Fruit fly (Drosophila melanogaster) whole organism, embryonic: Measurements from ENCODE around the gene CG14302.

Experiments
- ATbp ChIP-seq: fragments of 200-800 bp; sonication (Bioruptor generic); optimal IDR thresholded peaks from 2 replicates; lab custom pipeline; 2017; ENCODE audit warnings: missing biosample characterization, mild to moderate bottlenecking, missing genetic modification characterization, missing genetic modification reagents
- Adf1 ChIP-seq: fragments of 200-800 bp; sonication (Bioruptor generic); IDR thresholded peaks from 2 replicates; pipeline ENCODE4 v1.3.6; 2022; ENCODE audit warnings: missing biosample characterization, missing genetic modification characterization
- CG10366 ChIP-seq: fragments of 200-800 bp; sonication (Bioruptor generic); IDR thresholded peaks from 2 replicates; pipeline ENCODE4 v1.3.6; 2022; ENCODE audit warnings: missing biosample characterization, missing genetic modification characterization
- CG12104 ChIP-seq: fragments of 200-800 bp; sonication (Bioruptor generic); optimal IDR thresholded peaks from 3 replicates; lab custom pipeline; 2016; ENCODE audit warnings: missing biosample characterization, missing genetic modification characterization
- CG12391 ChIP-seq: fragments of 200-800 bp; sonication (Bioruptor generic); optimal IDR thresholded peaks from 3 replicates; lab custom pipeline; 2018; ENCODE audit warnings: missing biosample characterization, mild to moderate bottlenecking, missing genetic modification characterization, moderate library complexity
- CG12659 ChIP-seq: fragments of 200-800 bp; sonication (Bioruptor generic); optimal IDR thresholded peaks from 3 replicates; lab custom pipeline; 2017; ENCODE audit warnings: mild to moderate bottlenecking, missing biosample characterization, missing genetic modification reagents, missing genetic modification characterization
- CG12744 ChIP-seq: fragments of 200-800 bp; sonication (Bioruptor generic); optimal IDR thresholded peaks from 2 replicates; lab custom pipeline; 2016; ENCODE audit warnings: missing biosample characterization, missing genetic modification characterization
- CG15073 ChIP-seq: fragments of 200-800 bp; sonication (Bioruptor generic); optimal IDR thresholded peaks from 2 replicates; lab custom pipeline; 2016; ENCODE audit warnings: missing biosample characterization, missing genetic modification characterization
- CG1602 ChIP-seq: fragments of 200-800 bp; sonication (Bioruptor generic); optimal IDR thresholded peaks from 3 replicates; lab custom pipeline; 2016; ENCODE audit warnings: missing biosample characterization, missing genetic modification characterization
- CG17612 ChIP-seq: fragments of 200-800 bp; sonication (Bioruptor generic); IDR thresholded peaks from 2 replicates; pipeline ENCODE4 v1.3.6; 2022; ENCODE audit warnings: missing biosample characterization, missing genetic modification characterization
- CG18011 ChIP-seq: fragments of 200-800 bp; sonication (Bioruptor generic); optimal IDR thresholded peaks from 2 replicates; lab custom pipeline; 2017; ENCODE audit warnings: missing biosample characterization, missing genetic modification characterization, mild to moderate bottlenecking, moderate library complexity, missing genotype
- CG2199 ChIP-seq: fragments of 200-800 bp; sonication (Bioruptor generic); IDR thresholded peaks from 3 replicates; pipeline ENCODE4 v1.3.6; 2022; ENCODE audit warnings: missing biosample characterization, missing genetic modification characterization
- CG2889 ChIP-seq: fragments of 200-800 bp; sonication (Bioruptor generic); IDR thresholded peaks from 3 replicates; pipeline ENCODE4 v1.3.6; 2022; ENCODE audit warnings: missing biosample characterization, missing genetic modification characterization
- CG3995 ChIP-seq: fragments of 200-800 bp; sonication (Bioruptor generic); optimal IDR thresholded peaks from 3 replicates; lab custom pipeline; 2016; ENCODE audit warnings: missing biosample characterization, missing genetic modification characterization
- CG4282 ChIP-seq: fragments of 200-800 bp; sonication (Bioruptor generic); optimal IDR thresholded peaks from 2 replicates; lab custom pipeline; 2016; ENCODE audit warnings: missing biosample characterization, missing genetic modification characterization
- CG6854 ChIP-seq: fragments of 200-800 bp; sonication (Bioruptor generic); optimal IDR thresholded peaks from 3 replicates; lab custom pipeline; 2017; ENCODE audit warnings: missing biosample characterization, mild to moderate bottlenecking, missing genetic modification characterization
- CG8359 ChIP-seq: fragments of 200-800 bp; sonication (Bioruptor generic); optimal IDR thresholded peaks from 2 replicates; lab custom pipeline; 2017; ENCODE audit warnings: missing biosample characterization, mild to moderate bottlenecking, missing genetic modification characterization, borderline replicate concordance
- CG8388 ChIP-seq: fragments of 200-800 bp; sonication (Bioruptor generic); optimal IDR thresholded peaks from 2 replicates; lab custom pipeline; 2019; ENCODE audit warnings: missing biosample characterization, mild to moderate bottlenecking, missing genetic modification characterization, moderate library complexity
- CG9727 ChIP-seq: fragments of 200-800 bp; sonication (Bioruptor generic); optimal IDR thresholded peaks from 3 replicates; lab custom pipeline; 2017; ENCODE audit warnings: missing biosample characterization, mild to moderate bottlenecking, missing genetic modification characterization
- D19B ChIP-seq: fragments of 200-800 bp; sonication (Bioruptor generic); optimal IDR thresholded peaks from 2 replicates; lab custom pipeline; 2017; ENCODE audit warnings: missing biosample characterization, mild to moderate bottlenecking, missing genetic modification characterization
- GATAe ChIP-seq: fragments of 200-800 bp; sonication (Bioruptor generic); conservative IDR thresholded peaks from 2 replicates; pipeline ENCODE4 v1.3.6; 2022; ENCODE audit warnings: missing biosample characterization, missing genetic modification characterization
- Hey ChIP-seq: fragments of 200-800 bp; sonication (Bioruptor generic); optimal IDR thresholded peaks from 3 replicates; lab custom pipeline; 2018; ENCODE audit warnings: missing biosample characterization, mild to moderate bottlenecking, missing genetic modification characterization
- MBD-R2 ChIP-seq: fragments of 200-800 bp; sonication (Bioruptor generic); IDR thresholded peaks from 2 replicates; pipeline ENCODE4 v1.3.6; 2022; ENCODE audit warnings: missing biosample characterization, missing genetic modification characterization
- NC2α ChIP-seq: fragments of 200-800 bp; sonication (Bioruptor generic); optimal IDR thresholded peaks from 2 replicates; lab custom pipeline; 2016; ENCODE audit warnings: missing biosample characterization, missing genetic modification characterization
- az2 ChIP-seq: fragments of 200-800 bp; sonication (Bioruptor generic); optimal IDR thresholded peaks from 3 replicates; lab custom pipeline; 2016; ENCODE audit warnings: missing biosample characterization, missing genetic modification characterization
- bab2 ChIP-seq: fragments of 200-800 bp; sonication (Bioruptor generic); optimal IDR thresholded peaks from 2 replicates; lab custom pipeline; 2016; ENCODE audit warnings: missing biosample characterization, missing genetic modification characterization
- chn ChIP-seq: fragments of 200-800 bp; sonication (Bioruptor generic); optimal IDR thresholded peaks from 2 replicates; lab custom pipeline; 2016; ENCODE audit warnings: missing biosample characterization, missing genetic modification characterization
- dm ChIP-seq: fragments of 200-800 bp; sonication (Bioruptor generic); optimal IDR thresholded peaks from 3 replicates; lab custom pipeline; 2016; ENCODE audit warnings: missing biosample characterization, missing genetic modification characterization
- grn ChIP-seq: fragments of 200-800 bp; sonication (Bioruptor generic); optimal IDR thresholded peaks from 3 replicates; lab custom pipeline; 2017; ENCODE audit warnings: missing biosample characterization, missing genetic modification characterization
- nmo ChIP-seq: fragments of 200-800 bp; sonication (Bioruptor generic); optimal IDR thresholded peaks from 2 replicates; lab custom pipeline; 2018; ENCODE audit warnings: missing biosample characterization, mild to moderate bottlenecking, missing genetic modification characterization, moderate library complexity
- peb ChIP-seq: fragments of 200-800 bp; sonication (Bioruptor generic); IDR thresholded peaks from 2 replicates; pipeline ENCODE4 v1.3.6; 2022; ENCODE audit warnings: missing biosample characterization, missing genetic modification characterization
- pita ChIP-seq: fragments of 200-800 bp; sonication (Bioruptor generic); optimal IDR thresholded peaks from 2 replicates; lab custom pipeline; 2017; ENCODE audit warnings: missing biosample characterization, mild to moderate bottlenecking, missing genetic modification characterization
- pzg ChIP-seq: fragments of 200-800 bp; sonication (Bioruptor generic); optimal IDR thresholded peaks from 3 replicates; lab custom pipeline; 2018; ENCODE audit warnings: missing biosample characterization, mild to moderate bottlenecking, missing genetic modification characterization, moderate library complexity
- ranshi ChIP-seq: fragments of 200-800 bp; sonication (Bioruptor generic); IDR thresholded peaks from 2 replicates; pipeline ENCODE4 v1.3.6; 2022; ENCODE audit warnings: missing biosample characterization, missing genetic modification characterization
- sc ChIP-seq, 3 experiments: fragments of >200 bp in 2 of 3; fragments of 200-800 bp in 1 of 3; sonication (Bioruptor generic) in 1 of 3; optimal IDR thresholded peaks; 2 replicates in 2 of 3; 3 replicates in 1 of 3; lab custom pipeline; 2017; ENCODE audit warnings: mild to moderate bottlenecking in 1 of 3, missing biosample characterization in 1 of 3, missing genetic modification characterization in 1 of 3, missing genetic modification reagents in 1 of 3

Gene CG14302

dm6 chr3R:18732381-18732780 lies at the start of gene CG14302:
CG14302 (plus strand) TSS chr3R:18732681.
- TF ChIP-seq CG12391 (tag; lab: Kevin White, UChicago) (no peak), CG8359 (no peak), chn (no peak)

DNA sequence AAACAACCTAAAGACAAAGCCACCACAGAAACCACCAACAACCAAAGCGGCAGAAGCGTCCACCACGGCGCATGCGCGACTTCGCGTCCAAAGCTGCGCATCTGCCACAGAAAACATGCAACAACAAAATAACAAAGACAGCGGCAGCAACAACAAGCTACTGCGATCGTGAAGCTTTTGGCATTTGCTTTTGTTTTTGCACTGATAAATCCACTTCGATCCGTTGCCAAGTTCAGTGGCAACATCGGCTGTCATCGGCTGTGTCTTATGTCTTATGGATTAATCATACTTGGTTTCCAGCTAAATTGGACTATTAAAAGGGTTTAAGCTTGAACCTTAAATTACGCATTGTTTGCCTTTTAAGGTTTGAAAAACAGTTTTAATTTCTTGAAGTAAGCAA lies 39.9 kb upstream of the CG14302 start, which contains the start of gene Muc91C:
Gene Muc91C (minus strand): TSS at position 101 of the 400 bp plus-strand sequence.
- TF ChIP-seq bab2 (GFP tag; lab: Kevin White, UChicago) = no peak
- no peak for TF ChIP-seq CG6854
- no peak for TF ChIP-seq CG12744
- no peak for TF ChIP-seq NC2α (GFP tag; lab: Kevin White, UChicago)
- no peak for TF ChIP-seq CG18011 (GFP tag; lab: Kevin White, UChicago)
- TF ChIP-seq ranshi (GFP tag; lab: Robert Waterston, UW) = no peak
- TF ChIP-seq Hey (tag; lab: Kevin White, UChicago) = no peak
- TF ChIP-seq CG3995 = no peak
- TF ChIP-seq CG2199 (GFP tag; lab: Robert Waterston, UW) = no peak
- no peak for TF ChIP-seq grn (GFP tag; lab: Kevin White, UChicago)
- TF ChIP-seq pzg = no peak
- no peak for TF ChIP-seq CG12104 (GFP tag; lab: Kevin White, UChicago)
- TF ChIP-seq CG4282 (GFP tag; lab: Kevin White, UChicago) = no peak
- no peak for TF ChIP-seq nmo (GFP tag; lab: Kevin White, UChicago)
- TF ChIP-seq CG1602 (GFP tag; lab: Kevin White, UChicago) = no peak
- TF ChIP-seq CG9727 (GFP tag; lab: Kevin White, UChicago) = no peak
- TF ChIP-seq, all 482 proteins: peak for 0

- TF ChIP-seq az2 (GFP tag; lab: Kevin White, UChicago) (no peak), dm (GFP tag; lab: Kevin White, UChicago) (no peak), CG12659 (GFP tag; lab: Kevin White, UChicago) (no peak)
Observed at dm6 chr3R:18693611-18694010, 38.9 kb upstream of the CG14302 start, which contains the start of gene CG14300. CG14300 (minus strand) TSS chr3R:18693711.

DNA sequence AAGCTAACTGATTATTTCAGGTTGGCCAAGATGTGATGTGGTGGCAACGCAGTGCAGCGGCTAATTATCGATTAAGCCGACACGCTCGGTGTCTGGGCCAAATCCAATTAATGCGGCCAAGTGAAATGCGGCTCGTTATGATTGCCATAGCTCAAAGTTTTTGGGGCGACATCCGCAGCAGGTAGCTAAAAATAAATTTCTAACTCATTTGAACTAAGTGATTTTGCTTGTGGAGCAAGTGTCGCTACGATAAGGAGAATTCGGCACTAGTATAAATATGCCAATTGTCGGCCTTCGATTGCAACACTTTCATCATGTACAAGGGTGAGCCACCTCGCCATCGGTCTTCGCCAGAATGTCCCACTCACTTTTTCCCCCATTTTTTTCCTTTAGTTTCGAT lies 37.5 kb upstream of the CG14302 start, which contains the start of gene CG34282:
Gene CG34282 (plus strand): TSS at position 301 of the 400 bp plus-strand sequence.
- TF ChIP-seq sc (optimal IDR thresholded peaks at IDR 0.05; lab: Kevin White, UChicago) (no peak), sc (GFP tag; optimal IDR thresholded peaks at IDR 0.05; lab: Kevin White, UChicago) (no peak), CG15073 (GFP tag; lab: Kevin White, UChicago) (no peak), CG8388 (GFP tag; lab: Kevin White, UChicago) (no peak), MBD-R2 (no peak), peb (no peak), GATAe (GFP tag; lab: Robert Waterston, UW) (no peak), CG2889 (no peak), ATbp (no peak), Adf1 (no peak), CG17612 (GFP tag; lab: Robert Waterston, UW) (no peak), pita (GFP tag; lab: Kevin White, UChicago) (no peak), CG10366 (no peak), D19B (GFP tag; lab: Kevin White, UChicago) (no peak)
- TF ChIP-seq, all 482 proteins: peak for 0
